Fruit fly (Drosophila melanogaster): ENCODE data around the gene Mco1.

DNA sequence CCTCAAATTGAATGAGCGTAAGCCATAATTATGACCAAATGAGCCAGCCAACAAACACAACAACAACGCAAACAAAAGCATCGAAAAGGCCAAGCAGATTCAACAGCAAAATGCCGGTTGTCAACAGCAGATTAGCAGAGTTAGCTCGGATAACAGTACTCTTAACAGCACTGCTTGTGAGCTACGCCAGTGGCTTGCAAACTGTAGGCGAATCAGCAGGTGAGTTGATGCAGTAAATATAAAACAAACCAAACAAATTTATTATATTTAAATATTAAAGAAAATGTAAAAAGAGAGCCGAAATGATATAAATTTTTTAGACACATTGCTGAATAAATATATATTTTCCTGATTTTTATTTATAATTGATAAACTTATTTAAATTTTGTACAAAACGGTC is 4.3 kb downstream of the Mco1 start:
- TF ChIP-seq CG8119 (GFP tag; IDR thresholded peaks at IDR 0.05) (no peak), Sox102F (GFP tag; optimal IDR thresholded peaks at IDR 0.05) (no peak), Hr39 (GFP tag; optimal IDR thresholded peaks at IDR 0.05) (no peak), Hr38 (GFP tag; optimal IDR thresholded peaks at IDR 0.05) (no peak), CG3919 (GFP tag; optimal IDR thresholded peaks at IDR 0.05) (no peak), Smox (GFP tag; optimal IDR thresholded peaks at IDR 0.05) (no peak), ss (GFP tag; optimal IDR thresholded peaks at IDR 0.05) (no peak), CG11294 (GFP tag; IDR thresholded peaks at IDR 0.05) (no peak), fd59A (GFP tag; optimal IDR thresholded peaks at IDR 0.05) (no peak), vri (GFP tag; optimal IDR thresholded peaks at IDR 0.05) (no peak), CG6808 (GFP tag; optimal IDR thresholded peaks at IDR 0.05) (no peak), CG6792 (GFP tag; optimal IDR thresholded peaks at IDR 0.05) (no peak), CG32006 (GFP tag; optimal IDR thresholded peaks at IDR 0.05) (no peak)
